Fruit fly (Drosophila melanogaster): Measurements from ENCODE around the gene aay.

aay gene

DNA sequence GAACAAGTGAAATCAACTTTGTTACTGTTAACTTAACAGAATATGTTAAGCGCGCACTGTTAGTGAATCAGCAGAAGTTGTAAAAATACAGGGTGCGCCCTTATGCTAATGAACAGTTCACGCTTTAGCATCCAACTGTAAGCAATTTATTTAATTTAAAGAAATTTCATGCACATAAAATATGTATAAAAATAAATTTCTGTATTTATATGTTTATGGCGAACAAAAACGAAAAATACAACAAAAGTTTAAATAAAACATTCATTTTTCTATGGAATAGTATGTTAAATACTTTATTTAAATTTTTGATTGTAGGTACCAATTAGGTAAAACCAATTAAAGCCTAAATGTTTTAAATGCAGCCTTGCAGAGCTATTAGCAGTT lies 1.5 kb downstream of the aay start (continued):
- TF ChIP-seq CG7368 (GFP tag; optimal IDR thresholded peaks at IDR 0.05) (no peak), CG15336 (GFP tag; IDR thresholded peaks at IDR 0.05) (peak; percentile 58; the same call in 1 of the 2 replicates), Ets96B (tag; optimal IDR thresholded peaks at IDR 0.05) (peak; percentile 22), pdm3 (GFP tag; optimal IDR thresholded peaks at IDR 0.05) (peak; percentile 10), esn (GFP tag; optimal IDR thresholded peaks at IDR 0.05) (peak; percentile 47), CG11762 (GFP tag; optimal IDR thresholded peaks at IDR 0.05; ENCODE audit: insufficient read depth) (no peak), acj6 (GFP tag; optimal IDR thresholded peaks at IDR 0.05) (peak; percentile 11), eg (GFP tag; IDR thresholded peaks at IDR 0.05) (no peak), Blimp-1 (GFP tag; optimal IDR thresholded peaks at IDR 0.05) (no peak), CG6276 (GFP tag; optimal IDR thresholded peaks at IDR 0.05) (peak; percentile 24), Sox102F (GFP tag; optimal IDR thresholded peaks at IDR 0.05) (peak; percentile 31), vri (GFP tag; optimal IDR thresholded peaks at IDR 0.05) (no peak), CG32006 (GFP tag; optimal IDR thresholded peaks at IDR 0.05) (peak; percentile 28), Sox14 (GFP tag; optimal IDR thresholded peaks at IDR 0.05) (peak; percentile 7), net (GFP tag; optimal IDR thresholded peaks at IDR 0.05) (peak; percentile 12)

DNA sequence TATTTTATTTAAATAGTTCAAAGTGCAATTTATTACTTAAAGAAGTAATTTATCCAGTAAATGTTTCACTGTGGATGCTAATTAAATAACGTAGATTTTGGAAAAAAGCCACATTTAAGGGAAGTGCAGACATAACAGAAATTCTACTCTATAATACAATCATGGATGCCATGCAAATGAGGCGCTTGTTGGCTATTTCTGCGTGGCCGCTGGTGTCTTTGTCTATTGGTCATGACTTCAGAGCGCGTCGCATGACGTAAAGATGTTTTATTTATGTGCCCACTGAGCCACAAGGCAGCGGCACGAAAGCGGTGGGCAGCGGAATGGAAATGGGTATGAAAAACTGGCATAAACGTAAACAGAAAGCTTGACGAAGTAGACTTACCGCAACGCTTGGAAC lies 2.8 kb downstream of the aay start:
- TF ChIP-seq CG15336 (GFP tag; IDR thresholded peaks at IDR 0.05) (peak; percentile 55), esn (GFP tag; optimal IDR thresholded peaks at IDR 0.05) (no peak), CG11902 (GFP tag; optimal IDR thresholded peaks at IDR 0.05) (no peak), CG4318 (GFP tag; optimal IDR thresholded peaks at IDR 0.05) (peak; percentile 0), OdsH (GFP tag; optimal IDR thresholded peaks at IDR 0.05) (no peak), CG34406 (GFP tag; optimal IDR thresholded peaks at IDR 0.05) (no peak), CG31627 (GFP tag; optimal IDR thresholded peaks at IDR 0.05) (no peak), salr (GFP tag; optimal IDR thresholded peaks at IDR 0.05) (no peak), eg (GFP tag; IDR thresholded peaks at IDR 0.05) (peak; percentile 63; the same call in 2 of the 3 replicates), CG11762 (GFP tag; optimal IDR thresholded peaks at IDR 0.05; ENCODE audit: insufficient read depth) (no peak), CG11294 (GFP tag; IDR thresholded peaks at IDR 0.05) (no peak), Sox14 (GFP tag; optimal IDR thresholded peaks at IDR 0.05) (no peak), net (GFP tag; optimal IDR thresholded peaks at IDR 0.05) (peak; percentile 31), fd85E (GFP tag; optimal IDR thresholded peaks at IDR 0.05) (no peak), Hr39 (GFP tag; optimal IDR thresholded peaks at IDR 0.05) (no peak), fkh (GFP tag; optimal IDR thresholded peaks at IDR 0.05) (no peak), CG6276 (GFP tag; optimal IDR thresholded peaks at IDR 0.05) (peak; percentile 10), CG3032 (tag; optimal IDR thresholded peaks at IDR 0.05) (no peak), CG3919 (GFP tag; optimal IDR thresholded peaks at IDR 0.05) (peak; percentile 3), CG32006 (GFP tag; optimal IDR thresholded peaks at IDR 0.05) (peak; percentile 64), Met (GFP tag; optimal IDR thresholded peaks at IDR 0.05) (no peak), CG8632 (GFP tag; optimal IDR thresholded peaks at IDR 0.05) (no peak), Lpt (GFP tag; optimal IDR thresholded peaks at IDR 0.05) (no peak), CG6808 (GFP tag; optimal IDR thresholded peaks at IDR 0.05) (no peak), Sox15 (GFP tag; optimal IDR thresholded peaks at IDR 0.05) (no peak), CG8119 (GFP tag; IDR thresholded peaks at IDR 0.05) (peak; percentile 35; the same call in 2 of the 3 replicates), pdm3 (GFP tag; optimal IDR thresholded peaks at IDR 0.05) (no peak), vri (GFP tag; optimal IDR thresholded peaks at IDR 0.05) (peak; percentile 22), dsx (GFP tag; optimal IDR thresholded peaks at IDR 0.05; ENCODE audit: poor library complexity, severe bottlenecking) (no peak), Hr4 (GFP tag; optimal IDR thresholded peaks at IDR 0.05) (peak; percentile 63), CG6163 (GFP tag; IDR thresholded peaks at IDR 0.05) (peak; percentile 40; the same call in 1 of the 3 replicates), CG6792 (GFP tag; optimal IDR thresholded peaks at IDR 0.05) (no peak), Eip93F (GFP tag; optimal IDR thresholded peaks at IDR 0.05) (no peak), CG1621 (tag; optimal IDR thresholded peaks at IDR 0.05) (no peak), CG9139 (GFP tag; optimal IDR thresholded peaks at IDR 0.05) (no peak), CG8319 (GFP tag; optimal IDR thresholded peaks at IDR 0.05) (no peak), Hr38 (GFP tag; optimal IDR thresholded peaks at IDR 0.05) (no peak), CG10669 (GFP tag; optimal IDR thresholded peaks at IDR 0.05) (no peak), CG16779 (tag; optimal IDR thresholded peaks at IDR 0.05) (no peak), spab (GFP tag; optimal IDR thresholded peaks at IDR 0.05) (no peak), Eip78C (GFP tag) (peak; percentile 36), Smox (GFP tag; optimal IDR thresholded peaks at IDR 0.05) (no peak), Ets21C (GFP tag; optimal IDR thresholded peaks at IDR 0.05) (no peak), achi (GFP tag; optimal IDR thresholded peaks at IDR 0.05) (no peak)

Measured in whole organism, prepupa.